Worm (Caenorhabditis elegans): ENCODE measurements around the gene sdz-1.

Gene sdz-1

DNA sequence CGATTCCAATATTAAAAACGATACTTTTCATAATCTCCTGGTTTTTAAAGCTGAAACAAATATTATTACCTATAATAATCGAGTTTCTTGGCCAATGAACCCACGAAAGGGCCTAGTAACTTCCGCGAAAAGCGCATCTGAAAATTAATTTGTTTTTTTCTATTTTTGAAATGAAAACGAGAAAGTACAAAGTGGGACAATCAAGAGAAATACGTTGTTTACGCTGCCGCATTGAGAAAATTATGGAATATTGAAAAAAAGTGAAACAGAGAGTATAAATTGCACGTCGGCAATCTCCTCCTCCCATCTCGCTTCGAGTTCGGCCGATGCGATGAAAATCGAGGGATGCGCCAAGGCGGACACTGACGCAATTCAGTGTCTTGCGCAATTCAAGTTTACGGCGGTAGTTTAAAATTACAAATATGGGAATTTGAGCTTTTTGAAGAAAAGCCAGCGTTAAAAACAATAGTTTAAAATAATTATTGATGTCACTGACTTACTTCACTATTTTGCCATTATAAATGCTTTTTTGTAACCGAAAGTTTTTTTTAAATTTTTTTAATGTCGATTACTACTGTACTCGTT is 41.2 kb upstream of the sdz-1 start, which contains the start of gene pdhk-2 (continued):
- TF ChIP-seq pha-4 (tag; optimal IDR thresholded peaks at IDR 0.05) (peak; percentile 97), lsy-12 (tag; optimal IDR thresholded peaks at IDR 0.05) (peak; percentile 91), ZK546.5 (tag; optimal IDR thresholded peaks at IDR 0.05) (no peak), ceh-16 (tag; optimal IDR thresholded peaks at IDR 0.05) (peak; percentile 32), snpc-4 (tag; optimal IDR thresholded peaks at IDR 0.05) (peak; percentile 79), mdl-1 (tag; optimal IDR thresholded peaks at IDR 0.05) (peak; percentile 48), nhr-237 (tag; optimal IDR thresholded peaks at IDR 0.05) (no peak), unc-62 (GFP tag; optimal IDR thresholded peaks at IDR 0.05) (peak; percentile 73), fkh-2 (tag; optimal IDR thresholded peaks at IDR 0.05) (no peak), nhr-11 (tag; optimal IDR thresholded peaks at IDR 0.05) (peak; percentile 46), tbx-2 (tag; optimal IDR thresholded peaks at IDR 0.05) (peak; percentile 88), ztf-4 (tag; optimal IDR thresholded peaks at IDR 0.05) (peak; percentile 40), R02D3.7 (tag; optimal IDR thresholded peaks at IDR 0.05) (peak; percentile 88), elt-1 (tag; optimal IDR thresholded peaks at IDR 0.05) (peak; percentile 72), daf-12 (tag; optimal IDR thresholded peaks at IDR 0.05) (no peak), egl-27 (tag; optimal IDR thresholded peaks at IDR 0.05) (peak; percentile 63), nhr-77 (tag; optimal IDR thresholded peaks at IDR 0.05) (peak; percentile 24), fos-1 (tag; optimal IDR thresholded peaks at IDR 0.05) (no peak), nhr-76 (tag; optimal IDR thresholded peaks at IDR 0.05) (no peak)

DNA sequence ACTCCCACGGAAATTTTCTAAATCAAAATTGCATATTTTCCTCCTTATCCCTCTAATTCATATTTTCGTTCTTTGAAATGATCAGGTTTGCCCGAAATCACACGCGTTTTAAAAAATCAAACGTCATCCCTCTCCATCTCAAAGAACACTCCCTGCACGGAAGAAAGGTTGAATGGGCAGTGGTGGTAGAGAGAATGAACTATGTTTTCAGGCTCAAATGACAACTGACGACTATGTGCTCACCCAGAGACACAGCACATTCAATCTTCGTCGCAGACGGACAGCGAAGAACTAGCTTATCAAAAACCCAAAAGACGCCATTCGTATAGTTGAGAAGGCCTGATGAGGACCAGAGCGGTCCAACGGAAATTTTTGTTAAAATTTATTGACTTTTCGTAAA is 39.6 kb upstream of the sdz-1 start:
- TF ChIP-seq nfya-1 (tag; optimal IDR thresholded peaks at IDR 0.05; ENCODE audit: insufficient read depth) (peak; percentile 46), jun-1 (tag; optimal IDR thresholded peaks at IDR 0.05) (no peak), egl-5 (tag; optimal IDR thresholded peaks at IDR 0.05) (peak; percentile 26), pha-4 (tag; optimal IDR thresholded peaks at IDR 0.05) (no peak), ceh-28 (tag; optimal IDR thresholded peaks at IDR 0.05) (no peak), fos-1 (tag; optimal IDR thresholded peaks at IDR 0.05) (no peak), nhr-23 (tag; optimal IDR thresholded peaks at IDR 0.05) (no peak), zag-1 (tag; optimal IDR thresholded peaks at IDR 0.05) (no peak), skn-1 (tag; optimal IDR thresholded peaks at IDR 0.05) (no peak), pqm-1 (tag; optimal IDR thresholded peaks at IDR 0.05) (no peak), nhr-43 (tag; optimal IDR thresholded peaks at IDR 0.05; ENCODE audit: poor library complexity, severe bottlenecking) (no peak)

DNA sequence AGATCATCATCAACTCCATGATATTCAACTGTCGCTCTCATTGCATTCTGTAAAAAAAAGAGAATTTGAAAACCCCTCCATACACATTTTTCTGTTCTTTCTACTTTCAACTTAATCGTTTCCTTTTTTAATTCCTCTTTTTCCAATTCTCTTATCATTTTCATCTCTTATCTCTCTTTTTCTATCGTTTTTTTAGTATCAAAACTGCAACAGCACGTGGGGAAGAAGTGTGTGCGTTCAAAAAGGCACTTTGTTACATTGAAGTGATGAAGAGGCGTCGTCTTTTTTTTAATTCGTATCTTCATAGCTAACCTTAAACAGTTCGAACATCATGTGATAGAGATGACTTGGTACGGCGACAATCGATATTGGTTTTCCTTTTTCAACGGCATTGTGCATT is 39.0 kb upstream of the sdz-1 start:
- TF ChIP-seq nfya-1 (tag; optimal IDR thresholded peaks at IDR 0.05; ENCODE audit: insufficient read depth) (peak; percentile 3), egl-5 (tag; optimal IDR thresholded peaks at IDR 0.05) (no peak), nhr-25 (tag; optimal IDR thresholded peaks at IDR 0.05) (peak; percentile 28), jun-1 (tag; optimal IDR thresholded peaks at IDR 0.05) (peak; percentile 45), elt-2 (tag; optimal IDR thresholded peaks at IDR 0.05) (peak; percentile 95), pha-4 (tag; optimal IDR thresholded peaks at IDR 0.05) (peak; percentile 32), sea-2 (GFP tag; optimal IDR thresholded peaks at IDR 0.05) (no peak), nhr-23 (tag; optimal IDR thresholded peaks at IDR 0.05) (peak; percentile 77), elt-3 (tag; optimal IDR thresholded peaks at IDR 0.05) (peak in 1 of 3 experiments; percentile 0), R02D3.7 (tag; optimal IDR thresholded peaks at IDR 0.05) (no peak), snpc-4 (tag; optimal IDR thresholded peaks at IDR 0.05) (peak; percentile 4), nhr-77 (tag; optimal IDR thresholded peaks at IDR 0.05) (no peak), eor-1 (tag; optimal IDR thresholded peaks at IDR 0.05) (no peak), elt-1 (tag; optimal IDR thresholded peaks at IDR 0.05) (peak; percentile 81), nhr-43 (tag; optimal IDR thresholded peaks at IDR 0.05; ENCODE audit: poor library complexity, severe bottlenecking) (peak; percentile 50), ztf-11 (tag; optimal IDR thresholded peaks at IDR 0.05) (no peak), ztf-4 (tag; optimal IDR thresholded peaks at IDR 0.05) (no peak), ceh-9 (tag; optimal IDR thresholded peaks at IDR 0.05) (no peak), pqm-1 (tag; optimal IDR thresholded peaks at IDR 0.05) (peak; percentile 96), mdl-1 (tag; optimal IDR thresholded peaks at IDR 0.05) (peak; percentile 81), lin-15B (tag; optimal IDR thresholded peaks at IDR 0.05) (no peak)

DNA sequence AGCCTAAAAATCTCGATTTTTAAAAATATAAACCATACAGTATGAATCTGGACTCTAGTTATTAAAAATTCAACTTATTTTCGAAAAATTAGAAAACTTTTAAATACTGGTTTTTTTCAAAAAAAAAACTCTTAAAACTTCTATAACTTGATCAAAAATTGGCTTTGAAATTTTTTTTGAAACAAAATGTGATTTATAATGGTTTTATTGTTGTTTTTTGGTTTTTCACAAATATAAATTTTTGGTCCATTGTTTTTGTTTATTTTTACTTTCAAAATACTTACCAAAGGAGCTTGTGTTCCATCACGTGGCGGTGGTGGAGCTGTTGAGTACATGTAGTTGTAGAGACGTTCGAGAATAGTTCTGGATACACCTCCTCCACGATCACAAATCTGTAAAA is 38.1 kb upstream of the sdz-1 start:
- TF ChIP-seq nhr-76 (tag; optimal IDR thresholded peaks at IDR 0.05): no peak
- TF ChIP-seq R02D3.7 (tag; optimal IDR thresholded peaks at IDR 0.05): no peak
- TF ChIP-seq lin-39 (tag; optimal IDR thresholded peaks at IDR 0.05): no peak
- TF ChIP-seq skn-1 (tag; optimal IDR thresholded peaks at IDR 0.05): no peak
- TF ChIP-seq daf-12 (tag; optimal IDR thresholded peaks at IDR 0.05): no peak
- TF ChIP-seq sea-2 (GFP tag; optimal IDR thresholded peaks at IDR 0.05): no peak
- no peak for TF ChIP-seq zag-1 (tag; optimal IDR thresholded peaks at IDR 0.05)
- TF ChIP-seq ztf-11 (tag; optimal IDR thresholded peaks at IDR 0.05): no peak
- TF ChIP-seq ceh-9 (tag; optimal IDR thresholded peaks at IDR 0.05): no peak
- no peak for TF ChIP-seq fos-1 (tag; optimal IDR thresholded peaks at IDR 0.05)
- TF ChIP-seq eor-1 (tag; optimal IDR thresholded peaks at IDR 0.05): no peak
- no peak for TF ChIP-seq ceh-82 (tag; optimal IDR thresholded peaks at IDR 0.05)
- no peak for TF ChIP-seq elt-2 (tag; optimal IDR thresholded peaks at IDR 0.05)
- TF ChIP-seq nhr-237 (tag; optimal IDR thresholded peaks at IDR 0.05): no peak
